Fruit fly (Drosophila melanogaster) S2 (cell line): Measurements from ENCODE around the gene lqfR.

Experiments
- CG8478 ChIP-seq: fragments of >200 bp; optimal IDR thresholded peaks from 2 replicates; lab custom pipeline; 2018
- CTCF ChIP-seq, 2 experiments: fragments of >200 bp; optimal IDR thresholded peaks; 2 replicates each; lab custom pipeline; 2018

DNA sequence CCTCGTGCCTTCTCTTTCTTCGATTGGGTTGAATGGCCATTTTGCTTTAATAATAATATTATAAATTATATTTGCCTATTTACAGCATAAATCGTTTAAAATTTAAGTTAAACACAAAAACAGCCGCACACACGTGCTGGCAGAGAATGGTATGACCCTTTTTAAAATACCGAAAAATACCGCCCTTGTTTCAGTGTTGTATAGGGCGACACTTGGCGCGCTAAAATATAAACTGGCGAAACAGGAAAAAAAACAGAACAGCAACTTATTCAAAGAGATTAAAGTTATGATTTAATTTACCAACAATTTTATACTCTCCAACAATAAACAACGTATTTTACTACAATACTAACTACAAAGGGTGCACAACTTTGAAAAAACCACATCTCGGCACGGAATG is 35.4 kb downstream of the lqfR start, which contains the start of gene CG12499:
- TF ChIP-seq CG8478 (no peak), CTCF (optimal IDR thresholded peaks at IDR 0.05; lab: Kevin White, UChicago) (no peak)
